Worm (Caenorhabditis elegans) whole organism, L3 larva: ENCODE data around the gene nspb-7.

Experiments
- R02D3.7 ChIP-seq: fragments of 150-350 bp; optimal IDR thresholded peaks from 2 replicates; lab custom pipeline; 2014; ENCODE audit warnings: missing biosample characterization, missing genetic modification characterization
- ZK546.5 ChIP-seq: sonication (generic microtip); optimal IDR thresholded peaks from 2 replicates; lab custom pipeline; 2017; ENCODE audit warnings: missing biosample characterization, missing genetic modification characterization
- aly-2 ChIP-seq: fragments of 150-350 bp; optimal IDR thresholded peaks from 2 replicates; lab custom pipeline; 2014; ENCODE audit warnings: missing biosample characterization, missing genetic modification characterization
- ceh-16 ChIP-seq: sonication (generic microtip); optimal IDR thresholded peaks from 2 replicates; lab custom pipeline; 2017; ENCODE audit warnings: missing biosample characterization, missing genetic modification characterization
- ceh-28 ChIP-seq: fragments of 150-350 bp; optimal IDR thresholded peaks from 2 replicates; lab custom pipeline; 2014; ENCODE audit warnings: missing biosample characterization, missing genetic modification reagents, missing genetic modification characterization
- ceh-82 ChIP-seq: fragments of 150-350 bp; optimal IDR thresholded peaks from 2 replicates; lab custom pipeline; 2014; ENCODE audit warnings: missing biosample characterization, missing genetic modification characterization
- ceh-9 ChIP-seq: sonication (generic microtip); optimal IDR thresholded peaks from 2 replicates; lab custom pipeline; 2018; ENCODE audit warnings: missing biosample characterization, missing genetic modification characterization
- egl-27 ChIP-seq: sonication (generic microtip); optimal IDR thresholded peaks from 4 replicates; lab custom pipeline; 2017; ENCODE audit warnings: missing biosample characterization, missing genetic modification reagents, missing genetic modification characterization
- egl-5 ChIP-seq: fragments of 150-350 bp; optimal IDR thresholded peaks from 2 replicates; lab custom pipeline; 2017; ENCODE audit warnings: missing biosample characterization, missing genetic modification reagents, missing genetic modification characterization, inconsistent platforms
- elt-2 ChIP-seq: sonication (generic microtip); optimal IDR thresholded peaks from 2 replicates; lab custom pipeline; 2016; ENCODE audit warnings: missing genetic modification reagents, mild to moderate bottlenecking, missing genetic modification characterization, missing compliant biosample characterization
- elt-3 ChIP-seq, 3 experiments: fragments of 150-350 bp in 1 of 3; sonication (generic microtip) in 2 of 3; optimal IDR thresholded peaks; 2 replicates in 2 of 3; 4 replicates in 1 of 3; lab custom pipeline; 2014 to 2017; ENCODE audit warnings: missing biosample characterization in 3 of 3, missing genetic modification characterization in 3 of 3
- eor-1 ChIP-seq, 2 experiments: fragments of 150-350 bp; optimal IDR thresholded peaks; 2 replicates each; lab custom pipeline; 2014 to 2018; ENCODE audit warnings: missing biosample characterization in 2 of 2, missing genetic modification characterization in 2 of 2
- fkh-10 ChIP-seq: sonication (generic microtip); optimal IDR thresholded peaks from 2 replicates; lab custom pipeline; 2017; ENCODE audit warnings: missing biosample characterization, missing genetic modification reagents, missing genetic modification characterization
- hmg-11 ChIP-seq: sonication (generic microtip); optimal IDR thresholded peaks from 2 replicates; lab custom pipeline; 2016; ENCODE audit warnings: missing genetic modification characterization, missing compliant biosample characterization
- jun-1 ChIP-seq: fragments of 150-350 bp; optimal IDR thresholded peaks from 2 replicates; lab custom pipeline; 2014; ENCODE audit warnings: missing biosample characterization, missing genetic modification reagents, missing genetic modification characterization
- lin-15B ChIP-seq: fragments of 150-350 bp; optimal IDR thresholded peaks from 2 replicates; lab custom pipeline; 2014; ENCODE audit warnings: missing biosample characterization, missing genetic modification characterization
- lin-39 ChIP-seq: fragments of 150-350 bp; optimal IDR thresholded peaks from 2 replicates; lab custom pipeline; 2018; ENCODE audit warnings: missing biosample characterization, missing genetic modification reagents, missing genetic modification characterization
- lsy-12 ChIP-seq: sonication (generic microtip); optimal IDR thresholded peaks from 2 replicates; lab custom pipeline; 2016; ENCODE audit warnings: mild to moderate bottlenecking, missing genetic modification characterization, missing compliant biosample characterization
- mdl-1 ChIP-seq: fragments of 150-350 bp; optimal IDR thresholded peaks from 2 replicates; lab custom pipeline; 2014; ENCODE audit warnings: missing biosample characterization, missing genetic modification characterization
- nfya-1 ChIP-seq: sonication (generic microtip); optimal IDR thresholded peaks from 2 replicates; lab custom pipeline; 2017; ENCODE audit warnings: missing genetic modification characterization, mild to moderate bottlenecking, missing compliant biosample characterization, antibody characterized with exemption, moderate library complexity; ENCODE audit not compliant: insufficient read depth
- nhr-11 ChIP-seq: fragments of 150-350 bp; optimal IDR thresholded peaks from 2 replicates; lab custom pipeline; 2014; ENCODE audit warnings: missing biosample characterization, missing genetic modification characterization
- nhr-12 ChIP-seq: fragments of 150-350 bp; optimal IDR thresholded peaks from 2 replicates; lab custom pipeline; 2014; ENCODE audit warnings: missing biosample characterization, missing genetic modification characterization
- nhr-23 ChIP-seq: fragments of 150-350 bp; optimal IDR thresholded peaks from 2 replicates; lab custom pipeline; 2014; ENCODE audit warnings: missing biosample characterization, missing genetic modification reagents, missing genetic modification characterization
- nhr-237 ChIP-seq: fragments of 150-350 bp; optimal IDR thresholded peaks from 2 replicates; lab custom pipeline; 2014; ENCODE audit warnings: missing biosample characterization, missing genetic modification characterization
- nhr-25 ChIP-seq: sonication (generic microtip); optimal IDR thresholded peaks from 2 replicates; lab custom pipeline; 2017; ENCODE audit warnings: missing biosample characterization, missing genetic modification characterization
- nhr-28 ChIP-seq: fragments of 150-350 bp; optimal IDR thresholded peaks from 2 replicates; lab custom pipeline; 2014; ENCODE audit warnings: missing biosample characterization, missing genetic modification characterization
- nhr-43 ChIP-seq: sonication (generic microtip); optimal IDR thresholded peaks from 2 replicates; lab custom pipeline; 2016; ENCODE audit warnings: mild to moderate bottlenecking, missing genetic modification characterization, missing compliant biosample characterization; ENCODE audit not compliant: poor library complexity, severe bottlenecking
- nhr-67 ChIP-seq: fragments of 150-350 bp; optimal IDR thresholded peaks from 2 replicates; lab custom pipeline; 2014; ENCODE audit warnings: missing biosample characterization, missing genetic modification characterization
- nhr-77 ChIP-seq: fragments of 150-350 bp; optimal IDR thresholded peaks from 2 replicates; lab custom pipeline; 2014; ENCODE audit warnings: missing biosample characterization, missing genetic modification characterization
- pha-4 ChIP-seq: fragments of 150-350 bp; optimal IDR thresholded peaks from 2 replicates; lab custom pipeline; 2014; ENCODE audit warnings: missing biosample characterization, missing genetic modification reagents, missing genetic modification characterization
- pqm-1 ChIP-seq: fragments of 150-350 bp; optimal IDR thresholded peaks from 2 replicates; lab custom pipeline; 2017; ENCODE audit warnings: missing biosample characterization, missing genetic modification characterization, inconsistent platforms
- sea-2 ChIP-seq: fragments of 150-350 bp; sonication (generic microtip); optimal IDR thresholded peaks from 4 replicates; lab custom pipeline; 2014; ENCODE audit warnings: missing biosample characterization, missing genetic modification reagents, missing genetic modification characterization
- skn-1 ChIP-seq: fragments of 150-350 bp; optimal IDR thresholded peaks from 2 replicates; lab custom pipeline; 2014; ENCODE audit warnings: missing biosample characterization, missing genetic modification characterization
- snpc-4 ChIP-seq: fragments of 150-350 bp; optimal IDR thresholded peaks from 2 replicates; lab custom pipeline; 2014; ENCODE audit warnings: missing biosample characterization, missing genetic modification characterization
- tbx-2 ChIP-seq: sonication (generic microtip); optimal IDR thresholded peaks from 2 replicates; lab custom pipeline; 2016; ENCODE audit warnings: mild to moderate bottlenecking, missing genetic modification characterization, missing compliant biosample characterization
- unc-62 ChIP-seq: fragments of 150-350 bp; sonication (generic microtip); optimal IDR thresholded peaks from 4 replicates; lab custom pipeline; 2014; ENCODE audit warnings: missing biosample characterization, missing genetic modification reagents, missing genetic modification characterization
- zag-1 ChIP-seq: fragments of 150-350 bp; optimal IDR thresholded peaks from 2 replicates; lab custom pipeline; 2014; ENCODE audit warnings: missing biosample characterization, missing genetic modification characterization

Gene nspb-7

DNA sequence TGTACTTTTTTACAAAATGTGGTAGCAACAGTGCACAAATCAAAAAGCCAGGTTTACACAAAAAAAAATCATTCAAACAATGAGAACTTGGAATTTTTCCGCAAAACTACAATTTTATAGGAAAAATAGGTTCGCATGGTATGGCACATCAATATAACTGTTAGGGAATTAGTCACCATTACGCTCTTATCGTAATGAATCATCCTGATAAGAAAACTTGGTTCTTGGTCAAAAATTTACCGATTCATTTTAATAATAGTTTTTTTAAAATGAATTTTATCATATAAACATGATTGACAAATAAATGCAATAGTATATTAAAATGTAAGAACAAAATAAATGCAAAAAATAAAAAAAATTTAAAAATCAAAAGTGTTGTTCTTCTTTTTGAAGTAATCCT, 37.6 kb upstream of the nspb-7 start:
- TF ChIP-seq egl-27 (no peak), sea-2 (GFP tag; lab: Kevin White, UChicago) (no peak), nhr-11 (no peak), eor-1 (tag; optimal IDR thresholded peaks at IDR 0.05; lab: Kevin White, UChicago) (no peak), nhr-25 (tag; lab: Kevin White, UChicago) (no peak), elt-3 (tag; optimal IDR thresholded peaks at IDR 0.05; lab: Kevin White, UChicago) (no peak), nfya-1 (tag; lab: Kevin White, UChicago) (no peak), zag-1 (no peak), elt-2 (tag; lab: Kevin White, UChicago) (peak; percentile 59), ceh-16 (tag; lab: Kevin White, UChicago) (no peak), nhr-43 (no peak), nhr-23 (no peak), pqm-1 (peak; percentile 66), lin-39 (tag; lab: Kevin White, UChicago) (no peak), lsy-12 (no peak), nhr-67 (tag; lab: Kevin White, UChicago) (no peak)
- TF ChIP-seq, all 47 proteins: peak for 2

DNA sequence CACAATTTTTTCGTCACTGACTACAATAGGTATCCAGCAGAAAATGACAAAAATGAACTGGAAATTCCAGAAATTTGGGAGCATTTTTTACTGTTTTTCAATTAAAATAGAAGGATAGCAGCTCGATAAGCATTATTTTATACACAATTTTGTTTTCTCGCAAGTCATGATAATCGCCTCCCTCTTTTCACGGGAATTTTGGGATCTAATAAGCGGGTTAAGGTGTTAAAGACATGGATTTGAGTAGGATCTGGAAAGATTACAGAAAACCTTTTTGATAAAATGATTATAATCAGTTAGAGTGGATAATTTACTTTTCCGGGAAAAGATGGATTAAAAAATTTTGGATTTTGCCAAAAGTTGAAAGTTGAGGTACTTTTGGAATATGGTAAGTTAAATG, 29.4 kb upstream of the nspb-7 start, which contains the start of gene gcy-29:
Gene gcy-29 (minus strand): TSS at position 101 of the 400 bp plus-strand sequence.
- no peak for TF ChIP-seq tbx-2 (tag; lab: Kevin White, UChicago)
- no peak for TF ChIP-seq elt-3 (tag; optimal IDR thresholded peaks at IDR 0.05; lab: Kevin White, UChicago)
- TF ChIP-seq nhr-237 (tag; lab: Kevin White, UChicago) = no peak
- no peak for TF ChIP-seq nhr-28 (tag; lab: Kevin White, UChicago)
- no peak for TF ChIP-seq aly-2 (tag; lab: Kevin White, UChicago)
- TF ChIP-seq nhr-23 = no peak
- no peak for TF ChIP-seq nhr-67 (tag; lab: Kevin White, UChicago)
- no peak for TF ChIP-seq zag-1
- TF ChIP-seq hmg-11 (tag; lab: Kevin White, UChicago) = no peak
- TF ChIP-seq pqm-1 = no peak
- TF ChIP-seq fkh-10 (GFP tag; lab: Kevin White, UChicago) = no peak
- TF ChIP-seq ceh-9 (tag; lab: Kevin White, UChicago) = no peak

DNA sequence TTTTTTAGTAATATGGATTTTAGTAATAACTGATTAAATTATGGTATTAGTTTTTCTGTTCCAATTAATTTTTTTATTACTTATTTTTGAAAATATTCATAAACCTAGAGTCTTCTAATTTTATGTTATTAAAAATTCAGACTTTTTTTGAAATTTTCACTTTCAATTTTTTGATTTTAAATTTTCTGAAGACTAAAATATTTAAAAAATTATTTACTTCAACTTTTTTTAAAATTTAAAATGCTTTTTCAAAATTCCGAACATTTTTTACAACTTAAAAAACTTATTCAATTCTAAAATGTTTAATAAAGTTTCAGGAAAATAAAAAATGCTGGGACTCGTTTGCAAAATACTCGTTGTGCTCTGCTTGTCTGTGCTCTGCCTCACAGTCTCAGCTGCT, 27.5 kb upstream of the nspb-7 start, which contains the start of gene nlp-41:
Gene nlp-41 (plus strand): TSS at position 301 of the 400 bp plus-strand sequence.
- TF ChIP-seq lin-15B (tag; lab: Kevin White, UChicago) = no peak
- no peak for TF ChIP-seq unc-62
- TF ChIP-seq lsy-12 = no peak
- TF ChIP-seq nhr-11 = no peak
- no peak for TF ChIP-seq ceh-9 (tag; lab: Kevin White, UChicago)
- no peak for TF ChIP-seq nhr-43
- no peak for TF ChIP-seq nhr-67 (tag; lab: Kevin White, UChicago)
- no peak for TF ChIP-seq aly-2 (tag; lab: Kevin White, UChicago)
- no peak for TF ChIP-seq ceh-82
- TF ChIP-seq, all 47 proteins: peak for 0

DNA sequence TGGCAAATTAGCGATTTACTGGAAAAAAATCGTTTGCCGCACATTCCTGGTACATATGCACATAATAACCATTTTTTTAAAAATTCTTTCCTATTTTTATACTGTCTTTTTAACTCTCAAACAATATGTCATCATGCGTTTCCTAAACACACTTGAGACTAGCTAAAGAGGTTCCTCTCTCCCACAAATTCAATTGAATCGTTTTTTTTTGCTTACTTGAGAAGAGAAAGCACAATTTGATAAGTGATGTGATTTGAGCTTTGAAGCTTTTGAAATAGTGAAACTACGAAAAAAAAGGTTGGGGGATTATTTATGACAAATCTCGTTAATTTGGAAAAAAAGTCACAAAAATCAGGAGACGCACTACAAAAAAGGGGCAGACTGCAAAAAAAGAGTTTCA, 23.1 kb upstream of the nspb-7 start:
- TF ChIP-seq nhr-12 (tag; lab: Kevin White, UChicago) (no peak), fkh-10 (GFP tag; lab: Kevin White, UChicago) (peak; percentile 51)

DNA sequence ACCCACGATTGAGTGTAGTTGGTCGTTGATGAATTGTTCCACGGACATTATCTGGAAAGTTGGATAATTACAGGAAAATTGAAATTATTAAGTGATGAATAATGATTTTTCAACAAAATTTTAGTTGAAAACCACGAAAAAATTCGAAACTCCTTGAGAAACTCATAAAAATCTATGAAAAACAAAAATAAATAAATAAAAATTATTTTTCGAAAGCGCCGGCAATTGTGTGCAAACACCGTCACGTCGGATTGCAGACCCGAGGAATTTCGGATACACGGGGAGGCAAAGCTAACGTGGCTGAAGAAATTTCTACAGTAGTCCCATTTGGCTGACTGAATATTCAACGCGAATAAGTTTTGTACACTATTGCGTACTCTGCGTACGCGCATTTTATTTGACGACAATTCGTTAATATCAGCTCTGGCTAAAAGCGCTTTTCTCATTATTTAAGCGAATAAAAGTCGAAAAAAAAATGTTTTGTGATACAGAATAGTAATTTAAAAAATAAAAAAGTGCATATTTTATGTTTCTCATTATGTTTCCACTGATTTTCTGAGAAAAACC, 16.5 kb upstream of the nspb-7 start, which contains the start of gene mog-4:
Gene mog-4 (minus strand): TSS at position 51 of the 567 bp plus-strand sequence.
- TF ChIP-seq skn-1 (tag; lab: Kevin White, UChicago) (peak; percentile 80), nhr-77 (tag; lab: Kevin White, UChicago) (peak; percentile 90), ceh-28 (tag; lab: Kevin White, UChicago) (peak; percentile 75), pha-4 (tag; lab: Kevin White, UChicago) (peak; percentile 83), nhr-23 (peak; percentile 93), snpc-4 (peak; percentile 58), R02D3.7 (peak; percentile 79), egl-5 (peak; percentile 76), ceh-82 (peak; percentile 32), ZK546.5 (peak; percentile 42), lsy-12 (peak; percentile 97), hmg-11 (tag; lab: Kevin White, UChicago) (peak; percentile 86), nhr-11 (peak; percentile 79), lin-15B (tag; lab: Kevin White, UChicago) (peak; percentile 87), tbx-2 (tag; lab: Kevin White, UChicago) (peak; percentile 92), egl-27 (peak; percentile 31), pqm-1 (peak; percentile 68), nfya-1 (tag; lab: Kevin White, UChicago) (peak; percentile 89), jun-1 (tag; lab: Kevin White, UChicago) (peak; percentile 80), fkh-10 (GFP tag; lab: Kevin White, UChicago) (peak; percentile 17), mdl-1 (peak; percentile 1), elt-2 (tag; lab: Kevin White, UChicago) (peak; percentile 81), nhr-43 (peak; percentile 98), nhr-25 (tag; lab: Kevin White, UChicago) (peak; percentile 49)
- TF ChIP-seq, all 47 proteins: peak for 24; not testable (repeated sequence) for 23
